Fruit fly (Drosophila melanogaster) whole organism: ENCODE data around the gene CG17124.

Experiments
- CG8478 ChIP-seq: fragments of >200 bp; optimal IDR thresholded peaks from 2 replicates; lab custom pipeline; 2018; ENCODE audit warnings: inconsistent platforms
- Dll ChIP-seq: fragments of >200 bp; optimal IDR thresholded peaks from 2 replicates; lab custom pipeline; 2017
- EcR ChIP-seq, 2 experiments: fragments of >200 bp; optimal IDR thresholded peaks; 2 replicates each; lab custom pipeline; 2017; ENCODE audit warnings: missing biosample characterization in 2 of 2, missing genetic modification characterization in 2 of 2, missing genetic modification reagents in 2 of 2
- pan ChIP-seq: fragments of >200 bp; optimal IDR thresholded peaks from 2 replicates; lab custom pipeline; 2017
- psq ChIP-seq: fragments of >200 bp; optimal IDR thresholded peaks from 2 replicates; lab custom pipeline; 2017
- usp ChIP-seq: fragments of >200 bp; optimal IDR thresholded peaks from 2 replicates; lab custom pipeline; 2017; ENCODE audit warnings: missing biosample characterization, missing genetic modification characterization, mixed read lengths

CG17124 gene

dm6 chr2L:10706267-10706666 lies 49.9 kb downstream of the CG17124 start:
- TF ChIP-seq Dll (lab: Kevin White, UChicago), result no peak
- TF ChIP-seq psq, result no peak
- TF ChIP-seq EcR (GFP tag; optimal IDR thresholded peaks at IDR 0.05; lab: Kevin White, UChicago), result no peak
- TF ChIP-seq CG8478 (lab: Kevin White, UChicago), result no peak

dm6 chr2L:10704425-10704824 lies 51.7 kb downstream of the CG17124 start:
- no peak for TF ChIP-seq psq
- TF ChIP-seq CG8478 (lab: Kevin White, UChicago), result no peak
- TF ChIP-seq usp (GFP tag; lab: Kevin White, UChicago), result no peak
- TF ChIP-seq EcR (GFP tag; optimal IDR thresholded peaks at IDR 0.05; lab: Kevin White, UChicago), result no peak
- TF ChIP-seq Dll (lab: Kevin White, UChicago), result no peak
- TF ChIP-seq pan (lab: Kevin White, UChicago), result no peak

- TF ChIP-seq CG8478 (lab: Kevin White, UChicago) (no peak), pan (lab: Kevin White, UChicago) (no peak), usp (GFP tag; lab: Kevin White, UChicago) (no peak), Dll (lab: Kevin White, UChicago) (no peak), psq (no peak)
These were observed 52.8 kb downstream of the CG17124 start, which contains the start of gene CG6415 for dm6 chr2L:10703281-10703680. CG6415 (plus strand) TSS chr2L:10703621.

- no peak for TF ChIP-seq pan (lab: Kevin White, UChicago)
- TF ChIP-seq EcR (GFP tag; optimal IDR thresholded peaks at IDR 0.05; lab: Kevin White, UChicago), result no peak
- TF ChIP-seq usp (GFP tag; lab: Kevin White, UChicago), result no peak
- no peak for TF ChIP-seq CG8478 (lab: Kevin White, UChicago)
- no peak for TF ChIP-seq psq
- TF ChIP-seq Dll (lab: Kevin White, UChicago), result no peak
These were observed 54.5 kb downstream of the CG17124 start, which contains the start of gene Lip1 for dm6 chr2L:10701499-10702062. Lip1 (minus strand) TSS chr2L:10701544.

dm6 chr2L:10697992-10698391 lies 58.1 kb downstream of the CG17124 start, which contains the start of gene CG7300:
CG7300 (minus strand) TSS chr2L:10698043.
- TF ChIP-seq CG8478 (lab: Kevin White, UChicago) (no peak), Dll (lab: Kevin White, UChicago) (no peak), pan (lab: Kevin White, UChicago) (no peak), usp (GFP tag; lab: Kevin White, UChicago) (no peak), EcR (GFP tag; optimal IDR thresholded peaks at IDR 0.05; lab: Kevin White, UChicago) (no peak), psq (no peak)
